Fruit fly (Drosophila melanogaster) whole organism, prepupa: ENCODE measurements around the gene CG32022.
A peak's percentile ranks its signal among the peaks of the same experiment; 100 is the strongest.

Experiments
- CG10669 ChIP-seq: fragments of 200-800 bp; sonication (Bioruptor generic); optimal IDR thresholded peaks from 3 replicates; lab custom pipeline; 2018; ENCODE audit warnings: missing biosample characterization, mild to moderate bottlenecking, missing genetic modification characterization, moderate library complexity
- CG11294 ChIP-seq: fragments of 200-800 bp; sonication (Bioruptor generic); IDR thresholded peaks from 2 replicates; pipeline ENCODE4 v1.3.6; 2022; ENCODE audit warnings: missing biosample characterization, missing genetic modification characterization
- CG11902 ChIP-seq: fragments of 200-800 bp; sonication (Bioruptor generic); optimal IDR thresholded peaks from 3 replicates; lab custom pipeline; 2016; ENCODE audit warnings: missing biosample characterization, missing genetic modification characterization
- CG15336 ChIP-seq: fragments of 200-800 bp; sonication (Bioruptor generic); IDR thresholded peaks from 2 replicates; pipeline ENCODE4 v1.3.6; 2022; ENCODE audit warnings: missing biosample characterization, missing genetic modification characterization
- CG1621 ChIP-seq: fragments of 200-800 bp; sonication (Bioruptor generic); optimal IDR thresholded peaks from 3 replicates; lab custom pipeline; 2018; ENCODE audit warnings: missing biosample characterization, mild to moderate bottlenecking, missing genetic modification characterization
- CG16779 ChIP-seq: fragments of 200-800 bp; sonication (Bioruptor generic); optimal IDR thresholded peaks from 3 replicates; lab custom pipeline; 2017; ENCODE audit warnings: missing biosample characterization, mild to moderate bottlenecking, missing genetic modification characterization
- CG3032 ChIP-seq: fragments of 200-800 bp; optimal IDR thresholded peaks from 2 replicates; lab custom pipeline; 2019; ENCODE audit warnings: missing biosample characterization, mild to moderate bottlenecking, missing genetic modification characterization, moderate library complexity
- CG32006 ChIP-seq: fragments of 200-800 bp; sonication (Bioruptor generic); optimal IDR thresholded peaks from 3 replicates; lab custom pipeline; 2017; ENCODE audit warnings: missing biosample characterization, mild to moderate bottlenecking, missing genetic modification characterization
- CG6163 ChIP-seq: fragments of 200-800 bp; sonication (Bioruptor generic); IDR thresholded peaks from 3 replicates; pipeline ENCODE4 v1.3.6; 2022; ENCODE audit warnings: missing biosample characterization, missing genetic modification characterization
- CG6276 ChIP-seq: fragments of 200-800 bp; sonication (Bioruptor generic); optimal IDR thresholded peaks from 2 replicates; lab custom pipeline; 2017; ENCODE audit warnings: missing biosample characterization, mild to moderate bottlenecking, missing genetic modification characterization
- CG6792 ChIP-seq: fragments of 200-800 bp; sonication (Bioruptor generic); optimal IDR thresholded peaks from 3 replicates; lab custom pipeline; 2016; ENCODE audit warnings: missing biosample characterization, missing genetic modification characterization
- CG6854 ChIP-seq: fragments of 200-800 bp; sonication (Bioruptor generic); optimal IDR thresholded peaks from 2 replicates; lab custom pipeline; 2017; ENCODE audit warnings: missing biosample characterization, mild to moderate bottlenecking, missing genetic modification characterization
- CG7368 ChIP-seq: fragments of 200-800 bp; sonication (Bioruptor generic); optimal IDR thresholded peaks from 3 replicates; lab custom pipeline; 2016; ENCODE audit warnings: missing biosample characterization, missing genetic modification characterization
- CG8632 ChIP-seq: fragments of 200-800 bp; sonication (Bioruptor generic); optimal IDR thresholded peaks from 3 replicates; lab custom pipeline; 2016; ENCODE audit warnings: missing biosample characterization, missing genetic modification characterization
- CG9139 ChIP-seq: fragments of 200-800 bp; sonication (Bioruptor generic); optimal IDR thresholded peaks from 3 replicates; lab custom pipeline; 2017; ENCODE audit warnings: missing biosample characterization, mild to moderate bottlenecking, missing genetic modification characterization
- Eip78C ChIP-seq: fragments of 200-800 bp; sonication (Bioruptor generic); peaks from one replicate; lab custom pipeline; 2016; ENCODE audit warnings: missing biosample characterization, missing genetic modification characterization
- Ets21C ChIP-seq: fragments of 200-800 bp; sonication (Bioruptor generic); optimal IDR thresholded peaks from 3 replicates; lab custom pipeline; 2016; ENCODE audit warnings: missing biosample characterization, missing genetic modification characterization
- Ets96B ChIP-seq: fragments of 200-800 bp; optimal IDR thresholded peaks from 2 replicates; lab custom pipeline; 2019; ENCODE audit warnings: missing biosample characterization, mild to moderate bottlenecking, missing genetic modification characterization, moderate library complexity
- Gug ChIP-seq: fragments of 200-800 bp; sonication (Bioruptor generic); IDR thresholded peaks from 2 replicates; pipeline ENCODE4 v1.3.6; 2022; ENCODE audit warnings: missing biosample characterization, missing genetic modification characterization
- Hr38 ChIP-seq: sonication (Bioruptor generic); optimal IDR thresholded peaks from 2 replicates; lab custom pipeline; 2016; ENCODE audit warnings: missing biosample characterization, missing genetic modification characterization
- Hr39 ChIP-seq: fragments of 200-800 bp; sonication (Bioruptor generic); optimal IDR thresholded peaks from 2 replicates; lab custom pipeline; 2016; ENCODE audit warnings: missing biosample characterization, missing genetic modification characterization
- Lpt ChIP-seq: fragments of 200-800 bp; sonication (Bioruptor generic); optimal IDR thresholded peaks from 3 replicates; lab custom pipeline; 2016; ENCODE audit warnings: missing biosample characterization, missing genetic modification characterization
- Met ChIP-seq: fragments of 200-800 bp; sonication (Bioruptor generic); optimal IDR thresholded peaks from 3 replicates; lab custom pipeline; 2016; ENCODE audit warnings: missing biosample characterization, missing genetic modification characterization
- OdsH ChIP-seq: fragments of 200-800 bp; sonication (Bioruptor generic); optimal IDR thresholded peaks from 3 replicates; lab custom pipeline; 2016; ENCODE audit warnings: missing biosample characterization, missing genetic modification characterization
- Sox102F ChIP-seq: fragments of 200-800 bp; sonication (Bioruptor generic); optimal IDR thresholded peaks from 2 replicates; lab custom pipeline; 2016; ENCODE audit warnings: missing biosample characterization, mild to moderate bottlenecking, missing genetic modification characterization
- Sox14 ChIP-seq: fragments of 200-800 bp; sonication (Bioruptor generic); optimal IDR thresholded peaks from 3 replicates; lab custom pipeline; 2016; ENCODE audit warnings: missing biosample characterization, missing genetic modification characterization
- Sox15 ChIP-seq: fragments of 200-800 bp; sonication (Bioruptor generic); optimal IDR thresholded peaks from 3 replicates; lab custom pipeline; 2016; ENCODE audit warnings: missing biosample characterization, missing genetic modification characterization
- achi ChIP-seq: fragments of 200-800 bp; sonication (Bioruptor generic); optimal IDR thresholded peaks from 3 replicates; lab custom pipeline; 2016; ENCODE audit warnings: missing biosample characterization, missing genetic modification characterization
- acj6 ChIP-seq: fragments of 200-800 bp; sonication (Bioruptor generic); optimal IDR thresholded peaks from 3 replicates; lab custom pipeline; 2016; ENCODE audit warnings: missing biosample characterization, missing genetic modification characterization
- cyc ChIP-seq: fragments of 200-800 bp; sonication (Bioruptor generic); optimal IDR thresholded peaks from 3 replicates; lab custom pipeline; 2016; ENCODE audit warnings: missing biosample characterization, missing genetic modification characterization
- dac ChIP-seq: fragments of 200-800 bp; sonication (Bioruptor generic); optimal IDR thresholded peaks from 2 replicates; lab custom pipeline; 2017; ENCODE audit warnings: missing biosample characterization, mild to moderate bottlenecking, missing genetic modification characterization
- dsx ChIP-seq: fragments of 200-800 bp; optimal IDR thresholded peaks from 3 replicates; lab custom pipeline; 2019; ENCODE audit warnings: missing biosample characterization, mild to moderate bottlenecking, missing genetic modification characterization, moderate library complexity; ENCODE audit not compliant: poor library complexity, severe bottlenecking
- esn ChIP-seq: fragments of 200-800 bp; sonication (Bioruptor generic); optimal IDR thresholded peaks from 2 replicates; lab custom pipeline; 2016; ENCODE audit warnings: missing biosample characterization, mild to moderate bottlenecking, missing genetic modification characterization, moderate library complexity
- fd59A ChIP-seq: fragments of 200-800 bp; sonication (Bioruptor generic); optimal IDR thresholded peaks from 2 replicates; lab custom pipeline; 2017; ENCODE audit warnings: missing biosample characterization, mild to moderate bottlenecking, missing genetic modification characterization, missing genetic modification reagents
- fd85E ChIP-seq: fragments of 200-800 bp; sonication (Bioruptor generic); optimal IDR thresholded peaks from 3 replicates; lab custom pipeline; 2016; ENCODE audit warnings: missing biosample characterization, missing genetic modification characterization
- fkh ChIP-seq: fragments of 200-800 bp; sonication (Bioruptor generic); optimal IDR thresholded peaks from 3 replicates; lab custom pipeline; 2017; ENCODE audit warnings: missing biosample characterization, mild to moderate bottlenecking, missing genetic modification characterization, moderate library complexity
- lz ChIP-seq: fragments of 200-800 bp; sonication (Bioruptor generic); optimal IDR thresholded peaks from 3 replicates; lab custom pipeline; 2016; ENCODE audit warnings: missing biosample characterization, missing genetic modification characterization
- net ChIP-seq: fragments of 200-800 bp; sonication (Bioruptor generic); optimal IDR thresholded peaks from 3 replicates; lab custom pipeline; 2016; ENCODE audit warnings: missing biosample characterization, missing genetic modification characterization
- pdm3 ChIP-seq: fragments of 200-800 bp; sonication (Bioruptor generic); optimal IDR thresholded peaks from 3 replicates; lab custom pipeline; 2016; ENCODE audit warnings: missing biosample characterization, missing genetic modification characterization
- salr ChIP-seq, 2 experiments: fragments of 200-800 bp; sonication (Bioruptor generic); optimal IDR thresholded peaks; 3 replicates each; lab custom pipeline; 2016 to 2018; ENCODE audit warnings: missing biosample characterization in 2 of 2, missing genetic modification characterization in 2 of 2, mild to moderate bottlenecking in 1 of 2
- spab ChIP-seq: fragments of 200-800 bp; sonication (Bioruptor generic); optimal IDR thresholded peaks from 2 replicates; lab custom pipeline; 2017; ENCODE audit warnings: missing biosample characterization, mild to moderate bottlenecking, missing genetic modification characterization, missing genetic modification reagents
- ss ChIP-seq, 2 experiments: fragments of 200-800 bp; sonication (Bioruptor generic); optimal IDR thresholded peaks; 2 replicates in 1 of 2; 3 replicates in 1 of 2; lab custom pipeline; 2017 to 2018; ENCODE audit warnings: mild to moderate bottlenecking in 2 of 2, missing biosample characterization in 2 of 2, missing genetic modification characterization in 2 of 2, moderate library complexity in 1 of 2
- topi ChIP-seq: fragments of 200-800 bp; sonication (Bioruptor generic); optimal IDR thresholded peaks from 3 replicates; lab custom pipeline; 2016; ENCODE audit warnings: missing biosample characterization, missing genetic modification characterization
- vri ChIP-seq: fragments of 200-800 bp; sonication (Bioruptor generic); optimal IDR thresholded peaks from 3 replicates; lab custom pipeline; 2016; ENCODE audit warnings: missing biosample characterization, mild to moderate bottlenecking, missing genetic modification characterization

CG32022 gene

DNA sequence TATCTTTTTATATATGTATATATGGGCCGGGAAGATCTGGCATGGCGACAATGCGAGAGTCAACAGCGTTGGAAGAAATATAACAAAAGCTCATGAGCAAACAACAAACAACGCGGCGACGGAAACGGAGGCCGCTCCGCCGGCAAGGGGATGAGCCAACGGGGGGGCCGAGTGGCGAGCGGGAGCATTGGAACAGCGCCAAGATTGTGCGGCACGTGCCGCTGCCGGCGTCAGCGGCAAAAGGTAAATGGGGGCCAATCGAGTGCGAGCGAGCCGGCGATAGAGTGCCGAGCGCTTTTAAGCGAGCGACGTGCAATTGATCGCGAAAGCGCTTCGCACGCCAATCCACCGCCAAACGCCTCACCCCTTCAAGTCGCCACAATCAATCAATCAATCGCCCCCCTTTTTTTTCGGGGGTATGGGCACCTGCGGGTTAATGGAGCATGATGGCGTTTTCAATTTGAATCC, 24.6 kb downstream of the CG32022 start (continued):
- TF ChIP-seq Lpt (GFP tag; lab: Kevin White, UChicago) (peak; percentile 40), Sox15 (GFP tag; lab: Kevin White, UChicago) (no peak), salr (GFP tag; optimal IDR thresholded peaks at IDR 0.05; lab: Kevin White, UChicago) (no peak), CG9139 (peak; percentile 43), lz (GFP tag; lab: Kevin White, UChicago) (no peak), Hr39 (GFP tag; lab: Kevin White, UChicago) (no peak), CG11902 (no peak), CG15336 (GFP tag; lab: Robert Waterston, UW) (0 out of 2 replicates have a peak, but pooled peaks have one; percentile 20), Gug (GFP tag; lab: Robert Waterston, UW) (peak; percentile 37; the same call in 1 of the 2 replicates), CG10669 (GFP tag; lab: Kevin White, UChicago) (peak; percentile 10), CG16779 (tag; lab: Kevin White, UChicago) (no peak), dac (GFP tag; lab: Kevin White, UChicago) (no peak), net (peak; percentile 17), acj6 (GFP tag; lab: Kevin White, UChicago) (peak; percentile 28), CG32006 (GFP tag; lab: Kevin White, UChicago) (peak; percentile 19), CG11294 (GFP tag; lab: Robert Waterston, UW) (no peak)

dm6 chr3L:8695959-8696358, 25.1 kb downstream of the CG32022 start:
- TF ChIP-seq Ets21C (GFP tag; lab: Kevin White, UChicago): no peak
- no peak for TF ChIP-seq CG6276
- no peak for TF ChIP-seq Lpt (GFP tag; lab: Kevin White, UChicago)
- TF ChIP-seq Met (GFP tag; lab: Kevin White, UChicago): no peak
- TF ChIP-seq dsx (GFP tag; lab: Kevin White, UChicago): no peak
- no peak for TF ChIP-seq Sox15 (GFP tag; lab: Kevin White, UChicago)
- TF ChIP-seq Hr39 (GFP tag; lab: Kevin White, UChicago): no peak

DNA sequence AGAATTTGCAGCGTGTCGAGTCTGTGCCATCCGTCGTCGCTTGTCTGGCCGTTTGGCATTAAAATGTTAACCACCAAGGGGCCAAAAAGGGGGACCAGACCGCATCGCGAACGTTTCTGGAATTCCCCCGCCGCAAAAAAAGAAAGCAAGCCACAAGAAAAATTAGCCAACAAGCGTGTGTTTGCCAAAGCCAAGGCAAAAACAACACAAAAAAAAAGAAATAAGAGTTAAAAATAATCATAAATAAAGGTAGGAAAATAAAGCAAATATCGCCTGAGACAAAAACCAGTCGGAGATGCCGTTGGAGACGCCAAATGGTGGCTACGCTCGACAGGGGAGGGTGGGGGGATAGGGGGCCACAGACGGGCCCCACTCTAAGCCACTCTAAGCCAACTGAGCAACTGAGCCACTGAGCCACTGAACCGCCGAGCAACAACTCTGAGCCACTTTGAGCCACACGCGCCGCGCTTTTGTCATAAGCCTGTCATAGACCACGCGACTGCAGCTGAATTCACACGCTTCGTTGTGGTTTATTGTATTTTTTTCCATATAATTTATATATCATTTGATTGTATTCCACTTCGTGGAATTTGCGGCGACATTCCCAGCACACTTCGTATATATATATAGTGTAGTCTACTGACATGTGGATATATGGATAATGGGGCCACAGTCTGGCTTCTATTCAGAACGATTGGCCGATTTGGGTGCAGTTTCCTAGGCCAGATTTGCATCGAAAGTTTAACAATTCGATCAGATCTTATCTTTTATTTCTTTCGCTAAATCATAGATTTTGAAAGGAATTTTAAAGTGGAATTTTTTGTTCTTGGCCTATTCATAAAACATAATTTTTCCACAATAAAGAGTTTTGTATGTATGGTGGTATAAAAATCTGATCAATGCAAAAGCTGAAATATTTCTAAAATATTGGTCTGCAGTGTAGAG, 27.2 kb downstream of the CG32022 start:
- TF ChIP-seq spab (GFP tag; lab: Kevin White, UChicago) (no peak), CG6163 (GFP tag; lab: Robert Waterston, UW) (0 out of 3 replicates have a peak, but pooled peaks have one; percentile 32), Ets96B (tag; lab: Kevin White, UChicago) (no peak), CG1621 (tag; lab: Kevin White, UChicago) (no peak), ss (GFP tag; optimal IDR thresholded peaks at IDR 0.05; lab: Kevin White, UChicago) (no peak), fd85E (no peak), fd59A (GFP tag; lab: Kevin White, UChicago) (no peak), acj6 (GFP tag; lab: Kevin White, UChicago) (no peak), CG3032 (tag; lab: Kevin White, UChicago) (no peak), CG9139 (no peak), CG8632 (GFP tag; lab: Kevin White, UChicago) (no peak), Hr38 (GFP tag; lab: Kevin White, UChicago) (no peak), salr (GFP tag; optimal IDR thresholded peaks at IDR 0.05; lab: Kevin White, UChicago) (no peak), vri (no peak), pdm3 (GFP tag; lab: Kevin White, UChicago) (no peak), Sox14 (GFP tag; lab: Kevin White, UChicago) (no peak), CG6792 (GFP tag; lab: Kevin White, UChicago) (no peak), CG11902 (no peak), esn (GFP tag; lab: Kevin White, UChicago) (no peak), Lpt (GFP tag; lab: Kevin White, UChicago) (no peak), CG6854 (no peak), CG15336 (GFP tag; lab: Robert Waterston, UW) (peak; percentile 68), dac (GFP tag; lab: Kevin White, UChicago) (peak; percentile 33), OdsH (GFP tag; lab: Kevin White, UChicago) (no peak), topi (GFP tag; lab: Kevin White, UChicago) (no peak), CG7368 (GFP tag; lab: Kevin White, UChicago) (no peak), CG32006 (GFP tag; lab: Kevin White, UChicago) (peak; percentile 39), achi (GFP tag; lab: Kevin White, UChicago) (no peak), Eip78C (GFP tag; lab: Kevin White, UChicago) (peak; percentile 50), fkh (GFP tag; lab: Kevin White, UChicago) (peak; percentile 43), Hr39 (GFP tag; lab: Kevin White, UChicago) (no peak), cyc (GFP tag; lab: Kevin White, UChicago) (no peak), Sox102F (GFP tag; lab: Kevin White, UChicago) (no peak)
